Worm (Caenorhabditis elegans): ENCODE measurements around the gene gnrr-6.

DNA sequence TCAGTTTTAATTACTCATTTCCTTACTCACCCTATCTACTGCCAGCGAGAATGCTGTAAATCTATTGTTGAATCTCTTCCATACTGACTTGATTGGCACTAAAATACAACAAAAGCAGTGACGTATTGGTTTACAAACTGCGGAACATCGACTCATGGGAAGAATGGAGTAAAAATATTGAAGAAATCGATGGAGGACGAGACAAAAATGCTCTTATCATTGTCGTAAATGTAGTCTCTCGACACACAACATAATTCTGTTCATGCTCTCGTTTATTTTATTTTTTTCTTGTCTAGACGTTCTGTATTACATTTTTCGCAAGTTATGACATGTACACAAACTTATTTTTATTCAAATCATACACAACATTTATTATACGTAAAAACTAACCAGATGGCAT lies 25.1 kb downstream of the gnrr-6 start, which contains the start of gene C34F6.11:
- TF ChIP-seq mep-1 (tag; optimal IDR thresholded peaks at IDR 0.05) (no peak), unc-62 (GFP tag; optimal IDR thresholded peaks at IDR 0.05 in 1 of 2) (no peak), unc-62 (tag; optimal IDR thresholded peaks at IDR 0.05) (no peak), ceh-82 (tag; optimal IDR thresholded peaks at IDR 0.05) (no peak), unc-130 (GFP tag; optimal IDR thresholded peaks at IDR 0.05) (no peak), saeg-2 (GFP tag; IDR thresholded peaks at IDR 0.05) (no peak), dpl-1 (GFP tag; optimal IDR thresholded peaks at IDR 0.05) (no peak), lin-13 (GFP tag; optimal IDR thresholded peaks at IDR 0.05) (no peak), nhr-10 (tag; optimal IDR thresholded peaks at IDR 0.05) (no peak), ztf-11 (tag; optimal IDR thresholded peaks at IDR 0.05) (no peak), attf-4 (tag; optimal IDR thresholded peaks at IDR 0.05) (no peak)
